Fruit fly (Drosophila melanogaster) whole organism, embryonic: ENCODE data around the gene gukh.
A peak's percentile ranks its signal among the peaks of the same experiment; 100 is the strongest.

ENCODE experiments used
- CG1024 ChIP-seq: fragments of 200-800 bp; sonication (Bioruptor generic); IDR thresholded peaks from 2 replicates; pipeline ENCODE4 v1.3.6; 2022; ENCODE audit warnings: missing biosample characterization, missing genetic modification characterization
- CG10321 ChIP-seq: fragments of 200-800 bp; sonication (Bioruptor generic); IDR thresholded peaks from 2 replicates; pipeline ENCODE4 v1.3.6; 2022; ENCODE audit warnings: missing biosample characterization, missing genetic modification characterization
- CG10979 ChIP-seq: fragments of 200-800 bp; sonication (Bioruptor generic); optimal IDR thresholded peaks from 2 replicates; lab custom pipeline; 2018; ENCODE audit warnings: missing biosample characterization, mild to moderate bottlenecking, missing genetic modification characterization, moderate library complexity
- CG11504 ChIP-seq: fragments of 200-800 bp; sonication (Bioruptor generic); optimal IDR thresholded peaks from 3 replicates; lab custom pipeline; 2019; ENCODE audit warnings: missing biosample characterization, mild to moderate bottlenecking, missing genetic modification characterization, moderate library complexity
- CG11560 ChIP-seq: fragments of 200-800 bp; sonication (Bioruptor generic); IDR thresholded peaks from 3 replicates; pipeline ENCODE4 v1.3.6; 2022; ENCODE audit warnings: missing biosample characterization, missing genetic modification characterization
- CG12236 ChIP-seq: fragments of 200-800 bp; sonication (Bioruptor generic); optimal IDR thresholded peaks from 2 replicates; lab custom pipeline; 2016; ENCODE audit warnings: missing biosample characterization, missing genetic modification characterization
- CG12391 ChIP-seq: fragments of 200-800 bp; sonication (Bioruptor generic); optimal IDR thresholded peaks from 3 replicates; lab custom pipeline; 2018; ENCODE audit warnings: missing biosample characterization, mild to moderate bottlenecking, missing genetic modification characterization, moderate library complexity
- CG12769 ChIP-seq: fragments of 200-800 bp; sonication (Bioruptor generic); optimal IDR thresholded peaks from 2 replicates; lab custom pipeline; 2019; ENCODE audit warnings: missing biosample characterization, mild to moderate bottlenecking, missing genetic modification characterization, moderate library complexity
- CG13624 ChIP-seq: fragments of 200-800 bp; sonication (Bioruptor generic); optimal IDR thresholded peaks from 2 replicates; lab custom pipeline; 2016; ENCODE audit warnings: missing biosample characterization, missing genetic modification characterization
- CG15073 ChIP-seq: fragments of 200-800 bp; sonication (Bioruptor generic); optimal IDR thresholded peaks from 2 replicates; lab custom pipeline; 2016; ENCODE audit warnings: missing biosample characterization, missing genetic modification characterization
- CG15601 ChIP-seq: fragments of 200-800 bp; sonication (Bioruptor generic); optimal IDR thresholded peaks from 3 replicates; lab custom pipeline; 2019; ENCODE audit warnings: missing biosample characterization, mild to moderate bottlenecking, missing genetic modification characterization, moderate library complexity
- CG17385 ChIP-seq: fragments of 200-800 bp; sonication (Bioruptor generic); optimal IDR thresholded peaks from 3 replicates; lab custom pipeline; 2018; ENCODE audit warnings: missing biosample characterization, mild to moderate bottlenecking, missing genetic modification characterization
- CG2116 ChIP-seq: fragments of 200-800 bp; sonication (Bioruptor generic); optimal IDR thresholded peaks from 3 replicates; lab custom pipeline; 2018; ENCODE audit warnings: missing biosample characterization, mild to moderate bottlenecking, missing genetic modification characterization
- CG2202 ChIP-seq: fragments of 200-800 bp; sonication (Bioruptor generic); optimal IDR thresholded peaks from 2 replicates; lab custom pipeline; 2018; ENCODE audit warnings: missing biosample characterization, mild to moderate bottlenecking, missing genetic modification characterization
- CG2678 ChIP-seq: fragments of 200-800 bp; sonication (Bioruptor generic); optimal IDR thresholded peaks from 3 replicates; lab custom pipeline; 2019; ENCODE audit warnings: missing biosample characterization, mild to moderate bottlenecking, missing genetic modification characterization, moderate library complexity
- CG2712 ChIP-seq: fragments of 200-800 bp; optimal IDR thresholded peaks from 3 replicates; lab custom pipeline; 2019; ENCODE audit warnings: missing biosample characterization, mild to moderate bottlenecking, missing genetic modification characterization, moderate library complexity
- CG31441 ChIP-seq: fragments of 200-800 bp; sonication (Bioruptor generic); IDR thresholded peaks from 2 replicates; pipeline ENCODE4 v1.3.6; 2022; ENCODE audit warnings: missing biosample characterization, missing genetic modification characterization
- CG7556 ChIP-seq: fragments of 200-800 bp; sonication (Bioruptor generic); optimal IDR thresholded peaks from 2 replicates; lab custom pipeline; 2017; ENCODE audit warnings: missing biosample characterization, mild to moderate bottlenecking, missing genetic modification characterization
- CG8281 ChIP-seq: fragments of 200-800 bp; sonication (Bioruptor generic); optimal IDR thresholded peaks from 2 replicates; lab custom pipeline; 2018; ENCODE audit warnings: missing biosample characterization, mild to moderate bottlenecking, missing genetic modification characterization, moderate library complexity
- CG8388 ChIP-seq: fragments of 200-800 bp; sonication (Bioruptor generic); optimal IDR thresholded peaks from 2 replicates; lab custom pipeline; 2019; ENCODE audit warnings: missing biosample characterization, mild to moderate bottlenecking, missing genetic modification characterization, moderate library complexity
- CTCF ChIP-seq: fragments of 200-800 bp; sonication (Bioruptor generic); optimal IDR thresholded peaks from 2 replicates; lab custom pipeline; 2017; ENCODE audit warnings: missing biosample characterization, mild to moderate bottlenecking, missing genetic modification characterization, moderate library complexity
- Doc3 ChIP-seq: fragments of 200-800 bp; sonication (Bioruptor generic); IDR thresholded peaks from 3 replicates; pipeline ENCODE4 v1.3.6; 2022; ENCODE audit warnings: missing biosample characterization, missing genetic modification characterization; ENCODE audit not compliant: partially characterized antibody
- H2.0 ChIP-seq: fragments of 200-800 bp; sonication (Bioruptor generic); IDR thresholded peaks from 2 replicates; pipeline ENCODE4 v1.3.6; 2022; ENCODE audit warnings: missing biosample characterization, missing genetic modification characterization
- Hey ChIP-seq: fragments of 200-800 bp; sonication (Bioruptor generic); optimal IDR thresholded peaks from 3 replicates; lab custom pipeline; 2018; ENCODE audit warnings: missing biosample characterization, mild to moderate bottlenecking, missing genetic modification characterization
- Hr51 ChIP-seq, 2 experiments: fragments of 200-800 bp; sonication (Bioruptor generic); optimal IDR thresholded peaks; 2 replicates in 1 of 2; 3 replicates in 1 of 2; lab custom pipeline; 2016 to 2018; ENCODE audit warnings: missing biosample characterization in 2 of 2, missing genetic modification characterization in 2 of 2, mild to moderate bottlenecking in 1 of 2, moderate library complexity in 1 of 2
- MESR4 ChIP-seq: fragments of 200-800 bp; sonication (Bioruptor generic); optimal IDR thresholded peaks from 2 replicates; lab custom pipeline; 2018; ENCODE audit warnings: missing biosample characterization, mild to moderate bottlenecking, missing genetic modification characterization, moderate library complexity
- Med ChIP-seq: fragments of 200-800 bp; sonication (Bioruptor generic); peaks from one replicate; lab custom pipeline; 2016; ENCODE audit warnings: missing biosample characterization, missing genetic modification characterization, mild to moderate bottlenecking, inconsistent platforms, moderate library complexity
- Pdp1 ChIP-seq, 2 experiments: fragments of 200-800 bp; sonication (Bioruptor generic); optimal IDR thresholded peaks; 3 replicates each; lab custom pipeline; 2016; ENCODE audit warnings: missing biosample characterization in 2 of 2, missing genetic modification characterization in 2 of 2, mild to moderate bottlenecking in 1 of 2, moderate library complexity in 1 of 2
- Xbp1 ChIP-seq: fragments of 200-800 bp; sonication (Bioruptor generic); optimal IDR thresholded peaks from 3 replicates; lab custom pipeline; 2016; ENCODE audit warnings: missing biosample characterization, mild to moderate bottlenecking, missing genetic modification characterization
- Xrp1 ChIP-seq: fragments of 200-800 bp; sonication (Bioruptor generic); IDR thresholded peaks from 2 replicates; pipeline ENCODE4 v1.3.6; 2022; ENCODE audit warnings: missing biosample characterization, missing genetic modification characterization
- amos ChIP-seq: fragments of 200-800 bp; sonication (Bioruptor generic); IDR thresholded peaks from 2 replicates; pipeline ENCODE4 v1.3.6; 2022; ENCODE audit warnings: missing biosample characterization, missing genetic modification characterization; ENCODE audit not compliant: partially characterized antibody
- caup ChIP-seq: fragments of 200-800 bp; sonication (Bioruptor generic); optimal IDR thresholded peaks from 3 replicates; lab custom pipeline; 2017; ENCODE audit warnings: missing biosample characterization, mild to moderate bottlenecking, missing genetic modification characterization, moderate library complexity; ENCODE audit not compliant: severe bottlenecking
- crp ChIP-seq, 2 experiments: fragments of 200-800 bp; sonication (Bioruptor generic); optimal IDR thresholded peaks; 2 replicates in 1 of 2; 3 replicates in 1 of 2; lab custom pipeline; 2017; ENCODE audit warnings: missing biosample characterization in 2 of 2, missing genetic modification characterization in 2 of 2, mild to moderate bottlenecking in 1 of 2, moderate library complexity in 1 of 2
- danr ChIP-seq: fragments of 200-800 bp; sonication (Bioruptor generic); IDR thresholded peaks from 2 replicates; pipeline ENCODE4 v1.3.6; 2022; ENCODE audit warnings: missing biosample characterization, missing genetic modification characterization
- dmrt99B ChIP-seq: fragments of 200-800 bp; sonication (Bioruptor generic); optimal IDR thresholded peaks from 2 replicates; lab custom pipeline; 2018; ENCODE audit warnings: missing biosample characterization, mild to moderate bottlenecking, missing genetic modification characterization, moderate library complexity
- exex ChIP-seq: fragments of 200-800 bp; sonication (Bioruptor generic); optimal IDR thresholded peaks from 4 replicates; lab custom pipeline; 2018; ENCODE audit warnings: missing biosample characterization, mild to moderate bottlenecking, missing genetic modification characterization, moderate library complexity
- gem ChIP-seq: fragments of 200-800 bp; sonication (Bioruptor generic); optimal IDR thresholded peaks from 2 replicates; lab custom pipeline; 2019; ENCODE audit warnings: missing biosample characterization, mild to moderate bottlenecking, missing genetic modification characterization, moderate library complexity
- grau ChIP-seq: fragments of 200-800 bp; optimal IDR thresholded peaks from 3 replicates; lab custom pipeline; 2019; ENCODE audit warnings: missing biosample characterization, mild to moderate bottlenecking, missing genetic modification characterization, moderate library complexity
- grn ChIP-seq: fragments of 200-800 bp; sonication (Bioruptor generic); optimal IDR thresholded peaks from 3 replicates; lab custom pipeline; 2017; ENCODE audit warnings: missing biosample characterization, missing genetic modification characterization
- lab ChIP-seq: fragments of 200-800 bp; sonication (Bioruptor generic); optimal IDR thresholded peaks from 3 replicates; lab custom pipeline; 2017; ENCODE audit warnings: missing biosample characterization, missing genetic modification characterization, mild to moderate bottlenecking, moderate library complexity, missing genetic modification reagents
- lilli ChIP-seq: fragments of 200-800 bp; sonication (Bioruptor generic); optimal IDR thresholded peaks from 3 replicates; lab custom pipeline; 2016; ENCODE audit warnings: missing biosample characterization, missing genetic modification characterization
- mirr ChIP-seq: fragments of 200-800 bp; sonication (Bioruptor generic); optimal IDR thresholded peaks from 3 replicates; lab custom pipeline; 2018; ENCODE audit warnings: missing biosample characterization, mild to moderate bottlenecking, missing genetic modification characterization
- phol ChIP-seq: fragments of 200-800 bp; sonication (Bioruptor generic); optimal IDR thresholded peaks from 3 replicates; lab custom pipeline; 2018; ENCODE audit warnings: missing biosample characterization, mild to moderate bottlenecking, missing genetic modification characterization, moderate library complexity
- salm ChIP-seq: fragments of 200-800 bp; sonication (Bioruptor generic); optimal IDR thresholded peaks from 2 replicates; lab custom pipeline; 2018; ENCODE audit warnings: missing biosample characterization, mild to moderate bottlenecking, missing genetic modification characterization
- sens ChIP-seq: fragments of 200-800 bp; sonication (Bioruptor generic); peaks from one replicate; lab custom pipeline; 2016; ENCODE audit warnings: missing biosample characterization, missing genetic modification characterization
- sisA ChIP-seq: fragments of 200-800 bp; sonication (Bioruptor generic); IDR thresholded peaks from 2 replicates; pipeline ENCODE4 v1.3.6; 2022; ENCODE audit warnings: missing biosample characterization, missing genetic modification characterization
- sna ChIP-seq: fragments of 200-800 bp; sonication (Bioruptor generic); IDR thresholded peaks from 2 replicates; pipeline ENCODE4 v1.3.6; 2022; ENCODE audit warnings: missing biosample characterization, missing genetic modification characterization; ENCODE audit not compliant: partially characterized antibody
- so ChIP-seq: fragments of 200-800 bp; sonication (Bioruptor generic); IDR thresholded peaks from 3 replicates; pipeline ENCODE4 v1.3.6; 2022; ENCODE audit warnings: missing biosample characterization, missing genetic modification characterization
- stwl ChIP-seq: fragments of 200-800 bp; sonication (Bioruptor generic); optimal IDR thresholded peaks from 3 replicates; lab custom pipeline; 2018; ENCODE audit warnings: missing biosample characterization, mild to moderate bottlenecking, missing genetic modification characterization, moderate library complexity
- sug ChIP-seq: fragments of 200-800 bp; optimal IDR thresholded peaks from 2 replicates; lab custom pipeline; 2019; ENCODE audit warnings: missing biosample characterization, mild to moderate bottlenecking, missing genetic modification characterization, moderate library complexity
- vvl ChIP-seq: fragments of 200-800 bp; sonication (Bioruptor generic); IDR thresholded peaks from 2 replicates; pipeline ENCODE4 v1.3.6; 2022; ENCODE audit warnings: missing biosample characterization, missing genetic modification characterization

gukh gene

DNA sequence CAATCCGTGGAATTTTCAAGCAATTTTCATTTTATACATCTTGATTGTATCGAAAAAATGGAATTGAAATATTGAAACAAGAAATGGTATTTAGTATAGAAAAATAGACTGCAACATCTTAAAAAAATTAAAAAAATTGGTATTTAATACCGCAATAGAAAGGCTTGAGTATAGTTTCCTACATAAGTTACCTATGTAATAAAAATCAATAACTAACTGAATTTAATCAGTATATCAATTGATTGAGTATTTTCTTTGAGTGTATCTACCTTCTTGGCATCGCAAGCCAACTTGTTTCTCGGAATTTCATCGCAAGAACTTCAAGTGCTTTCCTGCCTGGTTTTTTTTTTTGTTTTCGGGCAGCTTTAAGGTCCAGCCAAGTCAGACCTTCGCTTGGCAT, 6.7 kb downstream of the gukh start (continued):
- no peak for TF ChIP-seq MESR4 (GFP tag; lab: Kevin White, UChicago)
- no peak for TF ChIP-seq Hey (tag; lab: Kevin White, UChicago)
- TF ChIP-seq CG1024, result no peak
- peak; percentile 5 for TF ChIP-seq CG2712 (tag; lab: Kevin White, UChicago)
- TF ChIP-seq CG2202, result no peak
- peak; percentile 2 for TF ChIP-seq CG17385 (GFP tag; lab: Kevin White, UChicago)
- TF ChIP-seq CG2678, result peak; percentile 16
- TF ChIP-seq grau (tag; lab: Kevin White, UChicago), result peak; percentile 1
- TF ChIP-seq Xbp1, result no peak
- peak; percentile 36; the same call in 1 of the 2 replicates for TF ChIP-seq CG31441
- TF ChIP-seq CG12391 (tag; lab: Kevin White, UChicago), result peak; percentile 20
- TF ChIP-seq crp (GFP tag; optimal IDR thresholded peaks at IDR 0.05; lab: Kevin White, UChicago), result no peak
- no peak for TF ChIP-seq Doc3 (GFP tag; lab: Robert Waterston, UW)
- peak; percentile 62 for TF ChIP-seq gem
- peak; percentile 37 for TF ChIP-seq phol (tag; lab: Kevin White, UChicago)
- TF ChIP-seq CG10321 (GFP tag; lab: Robert Waterston, UW), result no peak
- TF ChIP-seq CG15601 (tag; lab: Kevin White, UChicago), result peak; percentile 14
- peak; percentile 28 for TF ChIP-seq CG11504 (tag; lab: Kevin White, UChicago)
- TF ChIP-seq sens, result peak; percentile 78
- peak; percentile 23 for TF ChIP-seq dmrt99B (tag; lab: Kevin White, UChicago)
- peak; percentile 54 for TF ChIP-seq CG10979 (tag; lab: Kevin White, UChicago)
- TF ChIP-seq CG7556 (GFP tag; lab: Kevin White, UChicago), result peak; percentile 27
- TF ChIP-seq CG8388 (GFP tag; lab: Kevin White, UChicago), result peak; percentile 12
- TF ChIP-seq danr, result no peak
- TF ChIP-seq Hr51 (GFP tag; optimal IDR thresholded peaks at IDR 0.05; lab: Kevin White, UChicago), result peak in 1 of 2 experiments; percentile 33
- no peak for TF ChIP-seq amos
- no peak for TF ChIP-seq CG11560 (tag; lab: Robert Waterston, UW)
- peak; percentile 62; the same call in 1 of the 2 replicates for TF ChIP-seq Xrp1 (GFP tag; lab: Robert Waterston, UW)
- TF ChIP-seq CG2116 (GFP tag; lab: Kevin White, UChicago), result no peak
- TF ChIP-seq lilli (GFP tag; lab: Kevin White, UChicago), result no peak
- TF ChIP-seq, all 482 proteins: peak for 38

DNA sequence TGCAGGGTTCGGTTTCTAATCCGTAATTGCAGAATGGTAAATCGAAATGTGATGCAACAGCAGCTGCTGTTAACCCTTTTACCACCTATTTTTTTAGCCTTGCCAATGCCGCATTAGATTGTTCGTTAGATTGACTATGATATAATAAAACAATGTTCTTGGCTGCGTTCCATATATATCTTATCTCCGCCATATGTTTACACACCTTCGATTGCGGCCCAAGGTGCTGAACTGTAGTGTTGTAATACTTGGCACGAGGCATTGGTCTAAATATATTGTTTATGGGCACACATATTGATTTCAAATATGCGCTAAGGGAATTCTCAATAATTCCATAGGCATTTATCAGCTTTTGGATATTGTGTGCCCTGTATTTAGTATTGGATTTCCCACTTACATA, 7.9 kb downstream of the gukh start:
- TF ChIP-seq exex (tag; lab: Kevin White, UChicago), result peak; percentile 44
- no peak for TF ChIP-seq CG12236 (GFP tag; lab: Kevin White, UChicago)
- peak; percentile 15 for TF ChIP-seq salm (tag; lab: Kevin White, UChicago)
- TF ChIP-seq CTCF, result no peak
- no peak for TF ChIP-seq vvl (GFP tag; lab: Robert Waterston, UW)
- TF ChIP-seq CG12769 (tag; lab: Kevin White, UChicago), result peak; percentile 3
- no peak for TF ChIP-seq sisA (GFP tag; lab: Robert Waterston, UW)
- no peak for TF ChIP-seq stwl
- peak; percentile 21 for TF ChIP-seq CG8281 (tag; lab: Kevin White, UChicago)
- no peak for TF ChIP-seq sna (GFP tag; lab: Robert Waterston, UW)
- TF ChIP-seq so (GFP tag; lab: Robert Waterston, UW), result peak; percentile 51; the same call in 1 of the 3 replicates
- peak; percentile 89 for TF ChIP-seq mirr
- peak; percentile 19 for TF ChIP-seq Med (GFP tag; lab: Kevin White, UChicago)
- peak; percentile 66 for TF ChIP-seq sug (tag; lab: Kevin White, UChicago)
- no peak for TF ChIP-seq H2.0
- TF ChIP-seq Pdp1 (GFP tag; optimal IDR thresholded peaks at IDR 0.05; lab: Kevin White, UChicago), result peak in 1 of 2 experiments; percentile 86
- TF ChIP-seq caup (GFP tag; lab: Kevin White, UChicago), result peak; percentile 2
- TF ChIP-seq lab (GFP tag; lab: Kevin White, UChicago), result peak; percentile 35
- no peak for TF ChIP-seq CG13624
- TF ChIP-seq grn (GFP tag; lab: Kevin White, UChicago), result peak; percentile 58
- TF ChIP-seq CG15073, result no peak
